Worm (Caenorhabditis elegans): ENCODE data around the gene irld-62.
A peak's percentile ranks its signal among the peaks of the same experiment; 100 is the strongest.
"Not testable (repeated sequence)": the region's sequence is repeated elsewhere in the genome, so short reads cannot be mapped to it uniquely, and the experiment has no call there.

irld-62 gene

DNA sequence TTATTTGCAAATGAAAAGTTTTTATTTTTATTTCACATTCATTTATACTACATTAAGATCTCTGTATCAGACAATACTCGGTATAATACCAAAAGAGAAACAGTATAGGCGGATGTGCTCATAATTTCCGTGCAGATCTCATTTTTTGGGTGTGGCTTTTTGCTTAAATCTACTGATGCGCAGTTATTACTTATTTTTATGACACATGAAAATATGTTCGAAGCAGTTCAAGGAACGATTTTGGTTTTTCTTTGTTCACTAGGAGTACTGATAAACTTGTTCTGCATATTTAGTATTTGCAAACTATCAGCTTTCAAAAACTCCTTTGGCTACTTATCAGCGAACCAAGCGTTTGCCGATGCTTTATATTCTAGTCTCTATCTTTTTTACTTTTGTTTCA is 41.5 kb downstream of the irld-62 start, which contains the start of gene srx-58:
TSS of gene srx-58 (plus strand) at position 301 of the 400 bp plus-strand sequence.
- TF ChIP-seq nhr-11 (tag; optimal IDR thresholded peaks at IDR 0.05) = no peak
- TF ChIP-seq pax-1 (tag; optimal IDR thresholded peaks at IDR 0.05) = no peak
- TF ChIP-seq pros-1 (tag; optimal IDR thresholded peaks at IDR 0.05) = no peak
- no peak for TF ChIP-seq ceh-9 (tag; optimal IDR thresholded peaks at IDR 0.05)
- TF ChIP-seq nhr-232 (tag; optimal IDR thresholded peaks at IDR 0.05) = no peak
- no peak for TF ChIP-seq rnt-1 (tag; optimal IDR thresholded peaks at IDR 0.05)
- no peak for TF ChIP-seq elt-4 (tag; optimal IDR thresholded peaks at IDR 0.05)
- no peak for TF ChIP-seq hlh-6 (tag; optimal IDR thresholded peaks at IDR 0.05)
- TF ChIP-seq sdc-2 (tag; optimal IDR thresholded peaks at IDR 0.05) = no peak
- TF ChIP-seq odd-2 (tag; optimal IDR thresholded peaks at IDR 0.05) = no peak
- no peak for TF ChIP-seq fax-1 (tag; optimal IDR thresholded peaks at IDR 0.05)
- TF ChIP-seq ceh-31 (tag; optimal IDR thresholded peaks at IDR 0.05) = no peak
- TF ChIP-seq ceh-19 (GFP tag; optimal IDR thresholded peaks at IDR 0.05) = no peak
- no peak for TF ChIP-seq pqm-1 (tag; optimal IDR thresholded peaks at IDR 0.05)
- no peak for TF ChIP-seq dmd-4 (tag; optimal IDR thresholded peaks at IDR 0.05; ENCODE audit: borderline replicate concordance)
- no peak for TF ChIP-seq fkh-10 (GFP tag; optimal IDR thresholded peaks at IDR 0.05)
- no peak for TF ChIP-seq C08G9.2 (tag; optimal IDR thresholded peaks at IDR 0.05)
- no peak for TF ChIP-seq pag-3 (tag; optimal IDR thresholded peaks at IDR 0.05; ENCODE audit: borderline replicate concordance)
- no peak for TF ChIP-seq tbx-7 (tag; optimal IDR thresholded peaks at IDR 0.05)
- no peak for TF ChIP-seq ceh-34 (tag; optimal IDR thresholded peaks at IDR 0.05)

DNA sequence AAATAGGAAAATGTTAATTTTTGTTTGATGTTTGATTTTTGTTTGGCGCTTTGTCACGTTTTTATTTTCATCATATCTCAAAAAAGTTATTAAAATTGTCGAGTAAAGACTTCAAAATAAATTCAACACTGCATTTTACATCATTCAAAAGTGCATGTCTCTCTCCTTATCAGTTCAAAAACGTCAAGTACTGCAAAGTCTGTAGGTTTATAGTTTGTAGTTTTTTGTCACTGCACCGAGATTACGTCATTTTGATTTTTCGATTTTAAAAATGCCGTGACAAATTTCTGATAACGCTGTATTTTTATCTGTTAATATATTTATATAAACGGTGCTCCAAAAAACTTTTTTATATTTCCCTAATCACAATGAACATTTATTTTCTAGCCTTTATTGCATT is 43.8 kb downstream of the irld-62 start, which contains the start of gene C29F3.7:
TSS of gene C29F3.7 (plus strand) at position 254 of the 400 bp plus-strand sequence.
- peak; percentile 62 for TF ChIP-seq elt-2 (tag; optimal IDR thresholded peaks at IDR 0.05)
- TF ChIP-seq ceh-2 (tag; optimal IDR thresholded peaks at IDR 0.05) = no peak
- TF ChIP-seq elt-4 (tag; optimal IDR thresholded peaks at IDR 0.05) = no peak
- TF ChIP-seq ttx-3 (tag; optimal IDR thresholded peaks at IDR 0.05) = no peak

ce11 chrV:15361412-15361811 is 50.5 kb downstream of the irld-62 start, which contains the start of gene ech-1.1:
Gene ech-1.1, minus strand, starts transcription at chrV:15361512.
- not testable (repeated sequence) for TF ChIP-seq pha-4 (tag; optimal IDR thresholded peaks at IDR 0.05); unc-55 (GFP tag; optimal IDR thresholded peaks at IDR 0.05); fax-1 (tag; optimal IDR thresholded peaks at IDR 0.05)
